Fruit fly (Drosophila melanogaster) whole organism, embryonic: ENCODE results near the gene Pgls.

ENCODE experiments used
- ATbp ChIP-seq: fragments of 200-800 bp; sonication (Bioruptor generic); optimal IDR thresholded peaks from 2 replicates; lab custom pipeline; 2017; ENCODE audit warnings: missing biosample characterization, mild to moderate bottlenecking, missing genetic modification characterization, missing genetic modification reagents
- Adf1 ChIP-seq: fragments of 200-800 bp; sonication (Bioruptor generic); IDR thresholded peaks from 2 replicates; pipeline ENCODE4 v1.3.6; 2022; ENCODE audit warnings: missing biosample characterization, missing genetic modification characterization
- Atf3 ChIP-seq: fragments of 200-800 bp; sonication (Bioruptor generic); optimal IDR thresholded peaks from 3 replicates; lab custom pipeline; 2016; ENCODE audit warnings: missing biosample characterization, missing genetic modification characterization
- Bgb ChIP-seq: fragments of 200-800 bp; sonication (Bioruptor generic); IDR thresholded peaks from 2 replicates; pipeline ENCODE4 v1.3.6; 2022; ENCODE audit warnings: missing biosample characterization, missing genetic modification characterization; ENCODE audit not compliant: partially characterized antibody
- Blimp-1 ChIP-seq: fragments of 200-800 bp; sonication (Bioruptor generic); optimal IDR thresholded peaks from 3 replicates; lab custom pipeline; 2018; ENCODE audit warnings: missing biosample characterization, missing genetic modification characterization, mild to moderate bottlenecking, moderate library complexity, missing genetic modification reagents
- CG10654 ChIP-seq: fragments of 200-800 bp; sonication (Bioruptor generic); optimal IDR thresholded peaks from 2 replicates; lab custom pipeline; 2016; ENCODE audit warnings: missing biosample characterization, missing genetic modification characterization
- CG12659 ChIP-seq: fragments of 200-800 bp; sonication (Bioruptor generic); optimal IDR thresholded peaks from 3 replicates; lab custom pipeline; 2017; ENCODE audit warnings: mild to moderate bottlenecking, missing biosample characterization, missing genetic modification reagents, missing genetic modification characterization
- CG12744 ChIP-seq: fragments of 200-800 bp; sonication (Bioruptor generic); optimal IDR thresholded peaks from 2 replicates; lab custom pipeline; 2016; ENCODE audit warnings: missing biosample characterization, missing genetic modification characterization
- CG15479 ChIP-seq: fragments of 200-800 bp; sonication (Bioruptor generic); optimal IDR thresholded peaks from 3 replicates; lab custom pipeline; 2019; ENCODE audit warnings: missing biosample characterization, mild to moderate bottlenecking, missing genetic modification characterization, moderate library complexity
- CG17328 ChIP-seq: fragments of 200-800 bp; sonication (Bioruptor generic); IDR thresholded peaks from 2 replicates; pipeline ENCODE4 v1.3.6; 2022; ENCODE audit warnings: missing biosample characterization, missing genetic modification characterization
- CG18599 ChIP-seq: fragments of 200-800 bp; sonication (Bioruptor generic); optimal IDR thresholded peaks from 3 replicates; lab custom pipeline; 2017; ENCODE audit warnings: missing biosample characterization, missing genetic modification characterization, mild to moderate bottlenecking, moderate library complexity, missing genetic modification reagents
- CG18764 ChIP-seq: fragments of 200-800 bp; sonication (Bioruptor generic); optimal IDR thresholded peaks from 3 replicates; lab custom pipeline; 2016; ENCODE audit warnings: missing biosample characterization, missing genetic modification characterization
- CG3163 ChIP-seq: fragments of 200-800 bp; sonication (Bioruptor generic); optimal IDR thresholded peaks from 3 replicates; lab custom pipeline; 2016; ENCODE audit warnings: missing biosample characterization, missing genetic modification characterization
- CG32772 ChIP-seq: fragments of 200-800 bp; sonication (Bioruptor generic); IDR thresholded peaks from 2 replicates; pipeline ENCODE4 v1.3.6; 2022; ENCODE audit warnings: missing biosample characterization, missing genetic modification characterization
- CG34224 ChIP-seq: fragments of 200-800 bp; sonication (Bioruptor generic); IDR thresholded peaks from 3 replicates; pipeline ENCODE4 v1.3.6; 2022; ENCODE audit warnings: missing biosample characterization, missing genetic modification characterization; ENCODE audit not compliant: partially characterized antibody
- CG4854 ChIP-seq: fragments of 200-800 bp; sonication (Bioruptor generic); optimal IDR thresholded peaks from 2 replicates; lab custom pipeline; 2016; ENCODE audit warnings: missing biosample characterization, missing genetic modification characterization, inconsistent platforms
- CG5180 ChIP-seq: fragments of 200-800 bp; sonication (Bioruptor generic); optimal IDR thresholded peaks from 3 replicates; lab custom pipeline; 2017; ENCODE audit warnings: missing biosample characterization, missing genetic modification characterization, mild to moderate bottlenecking, moderate library complexity, missing genetic modification reagents
- CG5953 ChIP-seq: fragments of 200-800 bp; sonication (Bioruptor generic); IDR thresholded peaks from 2 replicates; pipeline ENCODE4 v1.3.6; 2022; ENCODE audit warnings: missing biosample characterization, missing genetic modification characterization
- CG7357 ChIP-seq: fragments of 200-800 bp; sonication (Bioruptor generic); IDR thresholded peaks from 3 replicates; pipeline ENCODE4 v1.3.6; 2022; ENCODE audit warnings: missing biosample characterization, missing genetic modification characterization
- CG8281 ChIP-seq: fragments of 200-800 bp; sonication (Bioruptor generic); optimal IDR thresholded peaks from 2 replicates; lab custom pipeline; 2018; ENCODE audit warnings: missing biosample characterization, mild to moderate bottlenecking, missing genetic modification characterization, moderate library complexity
- CG9817 ChIP-seq: fragments of 200-800 bp; sonication (Bioruptor generic); optimal IDR thresholded peaks from 2 replicates; lab custom pipeline; 2018; ENCODE audit warnings: missing biosample characterization, mild to moderate bottlenecking, missing genetic modification characterization, moderate library complexity
- Deaf1 ChIP-seq: fragments of 200-800 bp; optimal IDR thresholded peaks from 3 replicates; lab custom pipeline; 2019; ENCODE audit warnings: missing biosample characterization, mild to moderate bottlenecking, missing genetic modification characterization, moderate library complexity
- HLHmδ ChIP-seq: fragments of 200-800 bp; sonication (Bioruptor generic); optimal IDR thresholded peaks from 2 replicates; lab custom pipeline; 2018; ENCODE audit warnings: missing biosample characterization, mild to moderate bottlenecking, missing genetic modification characterization, moderate library complexity
- Mad ChIP-seq: fragments of 200-800 bp; sonication (Bioruptor generic); optimal IDR thresholded peaks from 2 replicates; lab custom pipeline; 2016; ENCODE audit warnings: missing biosample characterization, missing genetic modification characterization
- Med ChIP-seq: fragments of 200-800 bp; sonication (Bioruptor generic); peaks from one replicate; lab custom pipeline; 2016; ENCODE audit warnings: missing biosample characterization, missing genetic modification characterization, mild to moderate bottlenecking, inconsistent platforms, moderate library complexity
- Meics ChIP-seq: fragments of 200-800 bp; sonication (Bioruptor generic); optimal IDR thresholded peaks from 2 replicates; lab custom pipeline; 2017; ENCODE audit warnings: missing biosample characterization, mild to moderate bottlenecking, missing genetic modification characterization
- Oli ChIP-seq: fragments of 200-800 bp; sonication (Bioruptor generic); optimal IDR thresholded peaks from 2 replicates; lab custom pipeline; 2018; ENCODE audit warnings: missing biosample characterization, mild to moderate bottlenecking, missing genetic modification characterization, moderate library complexity
- PHDP ChIP-seq: fragments of 200-800 bp; sonication (Bioruptor generic); optimal IDR thresholded peaks from 3 replicates; lab custom pipeline; 2018; ENCODE audit warnings: missing biosample characterization, mild to moderate bottlenecking, missing genetic modification characterization, moderate library complexity
- Ptx1 ChIP-seq: fragments of 200-800 bp; sonication (Bioruptor generic); IDR thresholded peaks from 2 replicates; pipeline ENCODE4 v1.3.6; 2022; ENCODE audit warnings: missing biosample characterization, missing genetic modification characterization
- Spps ChIP-seq: fragments of 200-800 bp; sonication (Bioruptor generic); optimal IDR thresholded peaks from 2 replicates; lab custom pipeline; 2018; ENCODE audit warnings: missing biosample characterization, mild to moderate bottlenecking, missing genetic modification characterization
- Trl ChIP-seq, 3 experiments: fragments of >200 bp in 2 of 3; fragments of 200-800 bp in 1 of 3; sonication (Bioruptor generic) in 1 of 3; optimal IDR thresholded peaks; 2 replicates in 1 of 3; 3 replicates in 2 of 3; lab custom pipeline; 2016 to 2017; ENCODE audit warnings: missing biosample characterization in 1 of 3, missing genetic modification characterization in 1 of 3
- ash1 ChIP-seq: fragments of 200-800 bp; sonication (Bioruptor generic); optimal IDR thresholded peaks from 2 replicates; lab custom pipeline; 2018; ENCODE audit warnings: missing biosample characterization, mild to moderate bottlenecking, missing genetic modification characterization
- ato ChIP-seq: fragments of 200-800 bp; sonication (Bioruptor generic); IDR thresholded peaks from 2 replicates; pipeline ENCODE4 v1.3.6; 2022; ENCODE audit warnings: missing biosample characterization, missing genetic modification characterization; ENCODE audit not compliant: partially characterized antibody
- bcd ChIP-seq: fragments of 200-800 bp; sonication (Bioruptor generic); optimal IDR thresholded peaks from 2 replicates; lab custom pipeline; 2017; ENCODE audit warnings: missing biosample characterization, mild to moderate bottlenecking, missing genetic modification characterization
- cad ChIP-seq: fragments of >200 bp; optimal IDR thresholded peaks from 2 replicates; lab custom pipeline; 2017; ENCODE audit warnings: missing biosample characterization, missing genetic modification characterization
- crol ChIP-seq: fragments of 200-800 bp; sonication (Bioruptor generic); IDR thresholded peaks from 2 replicates; pipeline ENCODE4 v1.3.6; 2022; ENCODE audit warnings: missing biosample characterization, missing genetic modification characterization
- dmrt11E ChIP-seq: fragments of 200-800 bp; sonication (Bioruptor generic); optimal IDR thresholded peaks from 3 replicates; lab custom pipeline; 2018; ENCODE audit warnings: missing biosample characterization, mild to moderate bottlenecking, missing genetic modification characterization, moderate library complexity
- h ChIP-seq: fragments of >200 bp; optimal IDR thresholded peaks from 2 replicates; lab custom pipeline; 2017
- jigr1 ChIP-seq: fragments of 200-800 bp; sonication (Bioruptor generic); IDR thresholded peaks from 3 replicates; pipeline ENCODE4 v1.3.6; 2022; ENCODE audit warnings: missing biosample characterization, missing genetic modification characterization
- kay ChIP-seq: fragments of 200-800 bp; sonication (Bioruptor generic); optimal IDR thresholded peaks from 2 replicates; lab custom pipeline; 2016; ENCODE audit warnings: missing biosample characterization, missing genetic modification characterization
- ken ChIP-seq: fragments of 200-800 bp; sonication (Bioruptor generic); IDR thresholded peaks from 3 replicates; pipeline ENCODE4 v1.3.6; 2022; ENCODE audit warnings: missing biosample characterization, missing genetic modification characterization
- nerfin-1 ChIP-seq: fragments of 200-800 bp; sonication (Bioruptor generic); optimal IDR thresholded peaks from 3 replicates; lab custom pipeline; 2019; ENCODE audit warnings: missing biosample characterization, mild to moderate bottlenecking, missing genetic modification characterization, moderate library complexity
- nmo ChIP-seq: fragments of 200-800 bp; sonication (Bioruptor generic); optimal IDR thresholded peaks from 2 replicates; lab custom pipeline; 2018; ENCODE audit warnings: missing biosample characterization, mild to moderate bottlenecking, missing genetic modification characterization, moderate library complexity
- rib ChIP-seq: fragments of 200-800 bp; sonication (Bioruptor generic); IDR thresholded peaks from 2 replicates; pipeline ENCODE4 v1.3.6; 2022; ENCODE audit warnings: missing biosample characterization, missing genetic modification characterization
- row ChIP-seq: fragments of 200-800 bp; sonication (Bioruptor generic); IDR thresholded peaks from 3 replicates; pipeline ENCODE4 v1.3.6; 2022; ENCODE audit warnings: missing biosample characterization, missing genetic modification characterization
- sc ChIP-seq, 3 experiments: fragments of >200 bp in 2 of 3; fragments of 200-800 bp in 1 of 3; sonication (Bioruptor generic) in 1 of 3; optimal IDR thresholded peaks; 2 replicates in 2 of 3; 3 replicates in 1 of 3; lab custom pipeline; 2017; ENCODE audit warnings: mild to moderate bottlenecking in 1 of 3, missing biosample characterization in 1 of 3, missing genetic modification characterization in 1 of 3, missing genetic modification reagents in 1 of 3
- schlank ChIP-seq: fragments of 200-800 bp; sonication (Bioruptor generic); optimal IDR thresholded peaks from 2 replicates; lab custom pipeline; 2018; ENCODE audit warnings: missing biosample characterization, mild to moderate bottlenecking, missing genetic modification characterization
- scrt ChIP-seq: fragments of 200-800 bp; sonication (Bioruptor generic); optimal IDR thresholded peaks from 2 replicates; lab custom pipeline; 2018; ENCODE audit warnings: missing biosample characterization, mild to moderate bottlenecking, missing genetic modification characterization, moderate library complexity
- sens-2 ChIP-seq: fragments of 200-800 bp; sonication (Bioruptor generic); IDR thresholded peaks from 2 replicates; pipeline ENCODE4 v1.3.6; 2022; ENCODE audit warnings: missing biosample characterization, missing genetic modification characterization
- z ChIP-seq: fragments of 200-800 bp; sonication (Bioruptor generic); IDR thresholded peaks from 3 replicates; pipeline ENCODE4 v1.3.6; 2022; ENCODE audit warnings: missing biosample characterization, missing genetic modification characterization

Pgls gene

DNA sequence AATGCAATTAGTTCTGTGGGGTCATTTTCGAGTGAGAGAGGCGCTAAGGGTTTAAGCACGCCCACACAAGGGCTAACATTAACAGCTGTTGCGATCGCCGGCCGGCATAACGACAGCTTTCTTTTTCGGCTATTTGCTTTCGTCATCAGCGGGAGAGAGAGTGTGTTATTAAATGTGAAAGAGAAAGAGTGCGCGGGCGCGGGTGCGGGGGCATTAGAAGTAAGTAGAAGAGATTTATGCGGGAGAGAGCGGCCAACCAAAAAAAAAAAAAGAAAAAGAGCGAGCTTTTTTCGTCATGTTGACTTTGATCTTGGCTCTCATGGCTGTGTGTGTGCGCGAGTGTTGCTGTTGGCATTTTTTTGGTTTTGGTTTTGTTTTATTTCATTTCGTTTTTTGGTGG lies 33.1 kb upstream of the Pgls start (continued):
- TF ChIP-seq CG3163 (GFP tag; lab: Kevin White, UChicago) (peak; percentile 87), z (GFP tag; lab: Robert Waterston, UW) (peak; percentile 84), Med (GFP tag; lab: Kevin White, UChicago) (peak; percentile 73), CG18764 (GFP tag; lab: Kevin White, UChicago) (no peak), ATbp (GFP tag; lab: Kevin White, UChicago) (peak; percentile 19), Meics (GFP tag; lab: Kevin White, UChicago) (no peak), CG17328 (GFP tag; lab: Robert Waterston, UW) (no peak), Mad (GFP tag; lab: Kevin White, UChicago) (no peak), crol (GFP tag; lab: Robert Waterston, UW) (peak; percentile 96), bcd (GFP tag; lab: Kevin White, UChicago) (no peak), HLHmδ (peak; percentile 28), CG34224 (GFP tag; lab: Robert Waterston, UW) (peak; percentile 14; the same call in 1 of the 3 replicates), Atf3 (GFP tag; lab: Kevin White, UChicago) (no peak), CG12744 (no peak), Trl (optimal IDR thresholded peaks at IDR 0.05; lab: Kevin White, UChicago) (peak; percentile 80 to 87), Trl (GFP tag; optimal IDR thresholded peaks at IDR 0.05; lab: Kevin White, UChicago) (peak; percentile 6), Adf1 (GFP tag; lab: Robert Waterston, UW) (no peak), scrt (GFP tag; lab: Kevin White, UChicago) (peak; percentile 15), Blimp-1 (GFP tag; lab: Kevin White, UChicago) (peak; percentile 26), jigr1 (no peak), sc (optimal IDR thresholded peaks at IDR 0.05; lab: Kevin White, UChicago) (no peak), sc (GFP tag; optimal IDR thresholded peaks at IDR 0.05; lab: Kevin White, UChicago) (no peak), ken (GFP tag; lab: Robert Waterston, UW) (peak; percentile 76; the same call in 2 of the 3 replicates), CG18599 (no peak), sens-2 (GFP tag; lab: Robert Waterston, UW) (peak; percentile 47; the same call in 1 of the 2 replicates), Spps (tag; lab: Kevin White, UChicago) (no peak), h (no peak), schlank (tag; lab: Kevin White, UChicago) (no peak), CG15479 (GFP tag; lab: Kevin White, UChicago) (no peak), ato (0 out of 2 replicates have a peak, but pooled peaks have one; percentile 37), Bgb (GFP tag; lab: Robert Waterston, UW) (no peak), CG5953 (GFP tag; lab: Robert Waterston, UW) (0 out of 2 replicates have a peak, but pooled peaks have one; percentile 27), rib (GFP tag; lab: Robert Waterston, UW) (peak; percentile 65), CG9817 (tag; lab: Kevin White, UChicago) (no peak), ash1 (GFP tag; lab: Kevin White, UChicago) (peak; percentile 7), CG32772 (GFP tag; lab: Robert Waterston, UW) (peak; percentile 30; the same call in 1 of the 2 replicates), Deaf1 (tag; lab: Kevin White, UChicago) (peak; percentile 62), Ptx1 (GFP tag; lab: Robert Waterston, UW) (no peak), CG8281 (tag; lab: Kevin White, UChicago) (no peak), CG5180 (no peak), kay (GFP tag; lab: Kevin White, UChicago) (no peak), CG4854 (GFP tag; lab: Kevin White, UChicago) (no peak), CG7357 (GFP tag; lab: Robert Waterston, UW) (no peak), nerfin-1 (tag; lab: Kevin White, UChicago) (no peak), row (GFP tag; lab: Robert Waterston, UW) (no peak), cad (GFP tag; lab: Kevin White, UChicago) (no peak), CG12659 (no peak), Oli (tag; lab: Kevin White, UChicago) (no peak), CG10654 (GFP tag; lab: Kevin White, UChicago) (no peak), nmo (GFP tag; lab: Kevin White, UChicago) (no peak), dmrt11E (tag; lab: Kevin White, UChicago) (no peak), PHDP (tag; lab: Kevin White, UChicago) (no peak)
